Worm (Caenorhabditis elegans) whole organism, L1 larva: ENCODE results near the gene lys-6.

Experiments used
- hpl-2 ChIP-seq: fragments of 150-350 bp; optimal IDR thresholded peaks from 2 replicates; lab custom pipeline; 2014; ENCODE audit warnings: missing biosample characterization, missing genetic modification reagents, missing genetic modification characterization
- lin-39 ChIP-seq: fragments of 150-350 bp; optimal IDR thresholded peaks from 2 replicates; lab custom pipeline; 2014; ENCODE audit warnings: missing biosample characterization, missing genetic modification reagents, missing genetic modification characterization
- nhr-12 ChIP-seq: sonication (generic microtip); optimal IDR thresholded peaks from 2 replicates; lab custom pipeline; 2017; ENCODE audit warnings: missing biosample characterization, missing genetic modification characterization
- nhr-19 ChIP-seq: fragments of 200-800 bp; sonication (Bioruptor generic); conservative IDR thresholded peaks from 2 replicates; pipeline ENCODE4 v1.3.6; 2022; ENCODE audit warnings: missing genetic modification characterization, missing compliant biosample characterization
- nhr-71 ChIP-seq: sonication (generic microtip); optimal IDR thresholded peaks from 2 replicates; lab custom pipeline; 2016; ENCODE audit warnings: mild to moderate bottlenecking, missing genetic modification characterization, moderate library complexity, missing compliant biosample characterization
- nhr-84 ChIP-seq: sonication (generic microtip); optimal IDR thresholded peaks from 2 replicates; lab custom pipeline; 2017; ENCODE audit warnings: missing biosample characterization, missing genetic modification characterization
- pqm-1 ChIP-seq: sonication (generic microtip); optimal IDR thresholded peaks from 3 replicates; lab custom pipeline; 2017; ENCODE audit warnings: missing biosample characterization, missing genetic modification characterization
- snpc-4 ChIP-seq: fragments of 150-350 bp; optimal IDR thresholded peaks from 2 replicates; lab custom pipeline; 2014; ENCODE audit warnings: missing biosample characterization, missing genetic modification characterization
- unc-62 ChIP-seq: fragments of 150-350 bp; optimal IDR thresholded peaks from 2 replicates; lab custom pipeline; 2014; ENCODE audit warnings: missing biosample characterization, missing genetic modification reagents, missing genetic modification characterization
- xbp-1 ChIP-seq: sonication (generic microtip); optimal IDR thresholded peaks from 2 replicates; lab custom pipeline; 2016; ENCODE audit warnings: missing genetic modification characterization, missing compliant biosample characterization

DNA sequence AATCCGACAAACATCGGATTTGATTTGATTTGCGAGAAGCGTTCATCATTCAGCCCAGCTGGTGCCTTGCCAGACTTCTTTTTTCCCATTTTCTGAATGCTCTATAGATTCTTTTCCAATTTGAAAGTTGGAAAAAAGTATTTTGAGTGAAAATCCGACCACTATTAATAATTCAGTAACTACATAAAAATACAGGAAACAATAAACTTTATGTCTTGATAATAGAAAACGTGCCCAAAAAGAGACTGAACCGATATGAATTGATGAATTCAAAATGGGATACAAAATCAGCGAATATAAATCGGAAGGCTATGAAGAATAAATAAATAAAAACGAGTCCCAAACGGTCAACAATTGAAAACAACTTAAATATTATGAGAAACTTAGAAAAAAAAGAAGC lies 4.0 kb upstream of the lys-6 start, which contains the start of gene F58B3.4:
- TF ChIP-seq pqm-1 (no peak), nhr-84 (tag; lab: Kevin White, UChicago) (no peak), nhr-71 (tag; lab: Kevin White, UChicago) (no peak), xbp-1 (tag; lab: Kevin White, UChicago) (no peak), unc-62 (no peak), nhr-19 (no peak), nhr-12 (tag; lab: Kevin White, UChicago) (no peak), lin-39 (tag; lab: Kevin White, UChicago) (no peak), snpc-4 (no peak), hpl-2 (GFP tag; lab: Kevin White, UChicago) (no peak)
